Fruit fly (Drosophila melanogaster) whole organism, prepupa: ENCODE data around the gene CG16789.
A peak's percentile ranks its signal among the peaks of the same experiment; 100 is the strongest.

Experiments
- Blimp-1 ChIP-seq: fragments of 200-800 bp; sonication (Bioruptor generic); optimal IDR thresholded peaks from 3 replicates; lab custom pipeline; 2017; ENCODE audit warnings: missing biosample characterization, missing genetic modification characterization, mild to moderate bottlenecking, moderate library complexity, missing genetic modification reagents
- CG10631 ChIP-seq: fragments of 200-800 bp; sonication (Bioruptor generic); optimal IDR thresholded peaks from 2 replicates; lab custom pipeline; 2016; ENCODE audit warnings: missing biosample characterization, missing genetic modification characterization
- CG10669 ChIP-seq: fragments of 200-800 bp; sonication (Bioruptor generic); optimal IDR thresholded peaks from 3 replicates; lab custom pipeline; 2018; ENCODE audit warnings: missing biosample characterization, mild to moderate bottlenecking, missing genetic modification characterization, moderate library complexity
- CG11294 ChIP-seq: fragments of 200-800 bp; sonication (Bioruptor generic); IDR thresholded peaks from 2 replicates; pipeline ENCODE4 v1.3.6; 2022; ENCODE audit warnings: missing biosample characterization, missing genetic modification characterization
- CG11902 ChIP-seq: fragments of 200-800 bp; sonication (Bioruptor generic); optimal IDR thresholded peaks from 3 replicates; lab custom pipeline; 2016; ENCODE audit warnings: missing biosample characterization, missing genetic modification characterization
- CG15336 ChIP-seq: fragments of 200-800 bp; sonication (Bioruptor generic); IDR thresholded peaks from 2 replicates; pipeline ENCODE4 v1.3.6; 2022; ENCODE audit warnings: missing biosample characterization, missing genetic modification characterization
- CG1621 ChIP-seq: fragments of 200-800 bp; sonication (Bioruptor generic); optimal IDR thresholded peaks from 3 replicates; lab custom pipeline; 2018; ENCODE audit warnings: missing biosample characterization, mild to moderate bottlenecking, missing genetic modification characterization
- CG16779 ChIP-seq: fragments of 200-800 bp; sonication (Bioruptor generic); optimal IDR thresholded peaks from 3 replicates; lab custom pipeline; 2017; ENCODE audit warnings: missing biosample characterization, mild to moderate bottlenecking, missing genetic modification characterization
- CG3032 ChIP-seq: fragments of 200-800 bp; optimal IDR thresholded peaks from 2 replicates; lab custom pipeline; 2019; ENCODE audit warnings: missing biosample characterization, mild to moderate bottlenecking, missing genetic modification characterization, moderate library complexity
- CG31627 ChIP-seq: fragments of 200-800 bp; sonication (Bioruptor generic); optimal IDR thresholded peaks from 3 replicates; lab custom pipeline; 2016; ENCODE audit warnings: missing biosample characterization, missing genetic modification characterization
- CG32006 ChIP-seq: fragments of 200-800 bp; sonication (Bioruptor generic); optimal IDR thresholded peaks from 3 replicates; lab custom pipeline; 2017; ENCODE audit warnings: missing biosample characterization, mild to moderate bottlenecking, missing genetic modification characterization
- CG34406 ChIP-seq: fragments of 200-800 bp; sonication (Bioruptor generic); optimal IDR thresholded peaks from 3 replicates; lab custom pipeline; 2016; ENCODE audit warnings: missing biosample characterization, missing genetic modification characterization
- CG3919 ChIP-seq: fragments of 200-800 bp; sonication (Bioruptor generic); optimal IDR thresholded peaks from 3 replicates; lab custom pipeline; 2016; ENCODE audit warnings: missing biosample characterization, missing genetic modification characterization
- CG4318 ChIP-seq: fragments of 200-800 bp; sonication (Bioruptor generic); optimal IDR thresholded peaks from 3 replicates; lab custom pipeline; 2017; ENCODE audit warnings: missing biosample characterization, mild to moderate bottlenecking, missing genetic modification characterization
- CG6163 ChIP-seq: fragments of 200-800 bp; sonication (Bioruptor generic); IDR thresholded peaks from 3 replicates; pipeline ENCODE4 v1.3.6; 2022; ENCODE audit warnings: missing biosample characterization, missing genetic modification characterization
- CG6276 ChIP-seq: fragments of 200-800 bp; sonication (Bioruptor generic); optimal IDR thresholded peaks from 2 replicates; lab custom pipeline; 2017; ENCODE audit warnings: missing biosample characterization, mild to moderate bottlenecking, missing genetic modification characterization
- CG6792 ChIP-seq: fragments of 200-800 bp; sonication (Bioruptor generic); optimal IDR thresholded peaks from 3 replicates; lab custom pipeline; 2016; ENCODE audit warnings: missing biosample characterization, missing genetic modification characterization
- CG6808 ChIP-seq: fragments of 200-800 bp; sonication (Bioruptor generic); optimal IDR thresholded peaks from 3 replicates; lab custom pipeline; 2017; ENCODE audit warnings: missing biosample characterization, missing genetic modification characterization, mild to moderate bottlenecking, moderate library complexity, missing genetic modification reagents
- CG6854 ChIP-seq: fragments of 200-800 bp; sonication (Bioruptor generic); optimal IDR thresholded peaks from 2 replicates; lab custom pipeline; 2017; ENCODE audit warnings: missing biosample characterization, mild to moderate bottlenecking, missing genetic modification characterization
- CG7368 ChIP-seq: fragments of 200-800 bp; sonication (Bioruptor generic); optimal IDR thresholded peaks from 3 replicates; lab custom pipeline; 2016; ENCODE audit warnings: missing biosample characterization, missing genetic modification characterization
- CG8319 ChIP-seq: fragments of 200-800 bp; sonication (Bioruptor generic); optimal IDR thresholded peaks from 3 replicates; lab custom pipeline; 2016; ENCODE audit warnings: missing biosample characterization, missing genetic modification characterization
- CG8632 ChIP-seq: fragments of 200-800 bp; sonication (Bioruptor generic); optimal IDR thresholded peaks from 3 replicates; lab custom pipeline; 2016; ENCODE audit warnings: missing biosample characterization, missing genetic modification characterization
- CG9139 ChIP-seq: fragments of 200-800 bp; sonication (Bioruptor generic); optimal IDR thresholded peaks from 3 replicates; lab custom pipeline; 2017; ENCODE audit warnings: missing biosample characterization, mild to moderate bottlenecking, missing genetic modification characterization
- Eip78C ChIP-seq: fragments of 200-800 bp; sonication (Bioruptor generic); peaks from one replicate; lab custom pipeline; 2016; ENCODE audit warnings: missing biosample characterization, missing genetic modification characterization
- Eip93F ChIP-seq: fragments of 200-800 bp; sonication (Bioruptor generic); optimal IDR thresholded peaks from 2 replicates; lab custom pipeline; 2016; ENCODE audit warnings: missing biosample characterization, mild to moderate bottlenecking, missing genetic modification characterization
- Ets21C ChIP-seq: fragments of 200-800 bp; sonication (Bioruptor generic); optimal IDR thresholded peaks from 3 replicates; lab custom pipeline; 2016; ENCODE audit warnings: missing biosample characterization, missing genetic modification characterization
- Ets96B ChIP-seq: fragments of 200-800 bp; optimal IDR thresholded peaks from 2 replicates; lab custom pipeline; 2019; ENCODE audit warnings: missing biosample characterization, mild to moderate bottlenecking, missing genetic modification characterization, moderate library complexity
- Gug ChIP-seq: fragments of 200-800 bp; sonication (Bioruptor generic); IDR thresholded peaks from 2 replicates; pipeline ENCODE4 v1.3.6; 2022; ENCODE audit warnings: missing biosample characterization, missing genetic modification characterization
- Hr39 ChIP-seq: fragments of 200-800 bp; sonication (Bioruptor generic); optimal IDR thresholded peaks from 2 replicates; lab custom pipeline; 2016; ENCODE audit warnings: missing biosample characterization, missing genetic modification characterization
- Hr4 ChIP-seq: fragments of 200-800 bp; sonication (Bioruptor generic); optimal IDR thresholded peaks from 3 replicates; lab custom pipeline; 2016; ENCODE audit warnings: missing biosample characterization, missing genetic modification characterization
- Lpt ChIP-seq: fragments of 200-800 bp; sonication (Bioruptor generic); optimal IDR thresholded peaks from 3 replicates; lab custom pipeline; 2016; ENCODE audit warnings: missing biosample characterization, missing genetic modification characterization
- Met ChIP-seq: fragments of 200-800 bp; sonication (Bioruptor generic); optimal IDR thresholded peaks from 3 replicates; lab custom pipeline; 2016; ENCODE audit warnings: missing biosample characterization, missing genetic modification characterization
- OdsH ChIP-seq: fragments of 200-800 bp; sonication (Bioruptor generic); optimal IDR thresholded peaks from 3 replicates; lab custom pipeline; 2016; ENCODE audit warnings: missing biosample characterization, missing genetic modification characterization
- Smox ChIP-seq: fragments of 200-800 bp; sonication (Bioruptor generic); optimal IDR thresholded peaks from 3 replicates; lab custom pipeline; 2016; ENCODE audit warnings: missing biosample characterization, missing genetic modification characterization
- Sox102F ChIP-seq: fragments of 200-800 bp; sonication (Bioruptor generic); optimal IDR thresholded peaks from 2 replicates; lab custom pipeline; 2016; ENCODE audit warnings: missing biosample characterization, mild to moderate bottlenecking, missing genetic modification characterization
- Sox14 ChIP-seq: fragments of 200-800 bp; sonication (Bioruptor generic); optimal IDR thresholded peaks from 3 replicates; lab custom pipeline; 2016; ENCODE audit warnings: missing biosample characterization, missing genetic modification characterization
- Sox15 ChIP-seq: fragments of 200-800 bp; sonication (Bioruptor generic); optimal IDR thresholded peaks from 3 replicates; lab custom pipeline; 2016; ENCODE audit warnings: missing biosample characterization, missing genetic modification characterization
- achi ChIP-seq: fragments of 200-800 bp; sonication (Bioruptor generic); optimal IDR thresholded peaks from 3 replicates; lab custom pipeline; 2016; ENCODE audit warnings: missing biosample characterization, missing genetic modification characterization
- cyc ChIP-seq: fragments of 200-800 bp; sonication (Bioruptor generic); optimal IDR thresholded peaks from 3 replicates; lab custom pipeline; 2016; ENCODE audit warnings: missing biosample characterization, missing genetic modification characterization
- dac ChIP-seq: fragments of 200-800 bp; sonication (Bioruptor generic); optimal IDR thresholded peaks from 2 replicates; lab custom pipeline; 2017; ENCODE audit warnings: missing biosample characterization, mild to moderate bottlenecking, missing genetic modification characterization
- dsx ChIP-seq: fragments of 200-800 bp; optimal IDR thresholded peaks from 3 replicates; lab custom pipeline; 2019; ENCODE audit warnings: missing biosample characterization, mild to moderate bottlenecking, missing genetic modification characterization, moderate library complexity; ENCODE audit not compliant: poor library complexity, severe bottlenecking
- eg ChIP-seq: fragments of 200-800 bp; sonication (Bioruptor generic); IDR thresholded peaks from 3 replicates; pipeline ENCODE4 v1.3.6; 2022; ENCODE audit warnings: missing biosample characterization, missing genetic modification characterization
- esn ChIP-seq: fragments of 200-800 bp; sonication (Bioruptor generic); optimal IDR thresholded peaks from 2 replicates; lab custom pipeline; 2016; ENCODE audit warnings: missing biosample characterization, mild to moderate bottlenecking, missing genetic modification characterization, moderate library complexity
- fd59A ChIP-seq: fragments of 200-800 bp; sonication (Bioruptor generic); optimal IDR thresholded peaks from 2 replicates; lab custom pipeline; 2017; ENCODE audit warnings: missing biosample characterization, mild to moderate bottlenecking, missing genetic modification characterization, missing genetic modification reagents
- fkh ChIP-seq: fragments of 200-800 bp; sonication (Bioruptor generic); optimal IDR thresholded peaks from 3 replicates; lab custom pipeline; 2017; ENCODE audit warnings: missing biosample characterization, mild to moderate bottlenecking, missing genetic modification characterization, moderate library complexity
- lz ChIP-seq: fragments of 200-800 bp; sonication (Bioruptor generic); optimal IDR thresholded peaks from 3 replicates; lab custom pipeline; 2016; ENCODE audit warnings: missing biosample characterization, missing genetic modification characterization
- net ChIP-seq: fragments of 200-800 bp; sonication (Bioruptor generic); optimal IDR thresholded peaks from 3 replicates; lab custom pipeline; 2016; ENCODE audit warnings: missing biosample characterization, missing genetic modification characterization
- salr ChIP-seq, 2 experiments: fragments of 200-800 bp; sonication (Bioruptor generic); optimal IDR thresholded peaks; 3 replicates each; lab custom pipeline; 2016 to 2018; ENCODE audit warnings: missing biosample characterization in 2 of 2, missing genetic modification characterization in 2 of 2, mild to moderate bottlenecking in 1 of 2
- spab ChIP-seq: fragments of 200-800 bp; sonication (Bioruptor generic); optimal IDR thresholded peaks from 2 replicates; lab custom pipeline; 2017; ENCODE audit warnings: missing biosample characterization, mild to moderate bottlenecking, missing genetic modification characterization, missing genetic modification reagents
- ss ChIP-seq, 2 experiments: fragments of 200-800 bp; sonication (Bioruptor generic); optimal IDR thresholded peaks; 2 replicates in 1 of 2; 3 replicates in 1 of 2; lab custom pipeline; 2017 to 2018; ENCODE audit warnings: mild to moderate bottlenecking in 2 of 2, missing biosample characterization in 2 of 2, missing genetic modification characterization in 2 of 2, moderate library complexity in 1 of 2
- svp ChIP-seq: fragments of 200-800 bp; sonication (Bioruptor generic); peaks from one replicate; lab custom pipeline; 2016; ENCODE audit warnings: missing biosample characterization, missing genetic modification characterization
- topi ChIP-seq: fragments of 200-800 bp; sonication (Bioruptor generic); optimal IDR thresholded peaks from 3 replicates; lab custom pipeline; 2016; ENCODE audit warnings: missing biosample characterization, missing genetic modification characterization

The CG16789 gene

DNA sequence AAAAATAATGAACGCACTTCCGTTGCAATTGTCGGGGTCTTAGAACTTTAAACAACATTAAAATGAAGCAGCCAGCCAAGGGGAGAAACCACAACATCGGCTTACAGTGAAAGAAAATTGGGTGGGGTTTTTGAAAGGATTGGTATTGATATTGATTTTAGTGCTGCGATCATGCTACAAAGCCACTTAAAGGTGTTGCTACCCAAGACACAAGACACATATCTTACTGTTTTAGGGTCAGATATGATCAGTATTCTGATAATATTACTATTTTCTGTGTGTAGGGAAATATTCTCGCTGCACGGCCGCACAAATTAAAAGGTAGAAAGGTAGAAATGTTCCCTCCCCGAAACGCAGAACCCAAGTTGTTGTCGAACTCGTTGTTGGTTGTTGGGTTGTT lies 39.1 kb downstream of the CG16789 start:
- TF ChIP-seq CG6276 (GFP tag; lab: Kevin White, UChicago) = no peak
- no peak for TF ChIP-seq CG4318 (GFP tag; lab: Kevin White, UChicago)
- no peak for TF ChIP-seq Eip93F (GFP tag; lab: Kevin White, UChicago)
- TF ChIP-seq CG6792 (GFP tag; lab: Kevin White, UChicago) = peak; percentile 59
- TF ChIP-seq esn (GFP tag; lab: Kevin White, UChicago) = peak; percentile 67
- peak; percentile 61 for TF ChIP-seq achi (GFP tag; lab: Kevin White, UChicago)
- peak; percentile 75 for TF ChIP-seq svp (GFP tag; lab: Kevin White, UChicago)
- TF ChIP-seq CG16779 = peak; percentile 25
- peak; percentile 52 for TF ChIP-seq Met (GFP tag; lab: Kevin White, UChicago)
- peak; percentile 61 for TF ChIP-seq dsx
- TF ChIP-seq CG11294 (GFP tag; lab: Robert Waterston, UW) = no peak
- TF ChIP-seq Sox14 = peak; percentile 61
- peak; percentile 35 for TF ChIP-seq CG8632 (GFP tag; lab: Kevin White, UChicago)
- TF ChIP-seq CG11902 (GFP tag; lab: Kevin White, UChicago) = no peak
- TF ChIP-seq CG32006 (GFP tag; lab: Kevin White, UChicago) = peak; percentile 53
- peak; percentile 56 for TF ChIP-seq cyc
- peak; percentile 44 for TF ChIP-seq Sox102F (GFP tag; lab: Kevin White, UChicago)
- peak; percentile 88 for TF ChIP-seq Eip78C (GFP tag; lab: Kevin White, UChicago)
- TF ChIP-seq fd59A (GFP tag; lab: Kevin White, UChicago) = peak; percentile 63
- TF ChIP-seq CG3919 = peak; percentile 75
- TF ChIP-seq Ets96B (tag; lab: Kevin White, UChicago) = peak; percentile 71
- TF ChIP-seq CG8319 (GFP tag; lab: Kevin White, UChicago) = peak; percentile 43
- TF ChIP-seq CG10669 (GFP tag; lab: Kevin White, UChicago) = peak; percentile 69
- TF ChIP-seq ss (GFP tag; optimal IDR thresholded peaks at IDR 0.05; lab: Kevin White, UChicago) = peak; percentile 28 to 35
- peak; percentile 61 for TF ChIP-seq OdsH
- TF ChIP-seq Lpt (GFP tag; lab: Kevin White, UChicago) = peak; percentile 28
- no peak for TF ChIP-seq Blimp-1 (GFP tag; lab: Kevin White, UChicago)
- TF ChIP-seq CG15336 (GFP tag; lab: Robert Waterston, UW) = peak; percentile 43; the same call in 1 of the 2 replicates
- peak; percentile 14 for TF ChIP-seq CG34406 (GFP tag; lab: Kevin White, UChicago)
- peak; percentile 7 for TF ChIP-seq CG6854 (GFP tag; lab: Kevin White, UChicago)
- TF ChIP-seq CG9139 = no peak
- TF ChIP-seq Hr39 (GFP tag; lab: Kevin White, UChicago) = peak; percentile 57
- peak; percentile 62 for TF ChIP-seq CG1621 (tag; lab: Kevin White, UChicago)
- TF ChIP-seq salr (GFP tag; optimal IDR thresholded peaks at IDR 0.05; lab: Kevin White, UChicago) = peak; percentile 43 to 48
- TF ChIP-seq lz (GFP tag; lab: Kevin White, UChicago) = peak; percentile 47
- no peak for TF ChIP-seq Hr4 (GFP tag; lab: Kevin White, UChicago)
- TF ChIP-seq CG10631 (GFP tag; lab: Kevin White, UChicago) = peak; percentile 69
- no peak for TF ChIP-seq fkh (GFP tag; lab: Kevin White, UChicago)
- peak; percentile 63 for TF ChIP-seq CG3032 (tag; lab: Kevin White, UChicago)
- peak; percentile 64 for TF ChIP-seq CG6808 (GFP tag; lab: Kevin White, UChicago)
- peak; percentile 36 for TF ChIP-seq Ets21C (GFP tag; lab: Kevin White, UChicago)
- peak; percentile 31 for TF ChIP-seq net (GFP tag; lab: Kevin White, UChicago)
- TF ChIP-seq Smox (GFP tag; lab: Kevin White, UChicago) = peak; percentile 53
- TF ChIP-seq CG6163 (GFP tag; lab: Robert Waterston, UW) = peak; percentile 65; the same call in 2 of the 3 replicates
- TF ChIP-seq CG31627 (GFP tag; lab: Kevin White, UChicago) = peak; percentile 54
- TF ChIP-seq dac (GFP tag; lab: Kevin White, UChicago) = no peak
- no peak; the same call in 1 of the 2 replicates for TF ChIP-seq Gug (GFP tag; lab: Robert Waterston, UW)
- TF ChIP-seq topi (GFP tag; lab: Kevin White, UChicago) = peak; percentile 54
- no peak for TF ChIP-seq eg (GFP tag; lab: Robert Waterston, UW)
- peak; percentile 65 for TF ChIP-seq spab (GFP tag; lab: Kevin White, UChicago)
- TF ChIP-seq CG7368 = peak; percentile 47
- TF ChIP-seq Sox15 (GFP tag; lab: Kevin White, UChicago) = no peak
